Worm (Caenorhabditis elegans): ENCODE results near the gene F40G12.11.

The F40G12.11 gene

DNA sequence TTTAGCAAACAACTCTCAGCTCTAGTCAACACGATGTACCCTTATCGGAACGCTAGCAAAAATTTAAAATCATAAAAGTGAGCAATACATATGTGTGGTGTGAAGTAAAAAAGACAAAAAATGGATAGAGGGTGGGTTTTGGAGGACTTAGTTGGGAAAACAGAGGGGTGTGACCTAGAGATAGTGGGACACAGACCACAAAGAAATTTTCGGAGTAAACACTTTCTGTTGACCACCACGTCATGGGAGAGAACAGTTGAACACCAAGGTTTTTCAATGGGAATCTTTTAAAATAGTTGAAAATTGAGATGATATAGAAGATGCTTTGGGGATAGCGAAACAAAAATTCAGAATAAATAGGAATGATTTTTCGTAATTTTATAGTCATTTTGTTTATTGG is 31.2 kb downstream of the F40G12.11 start:
- TF ChIP-seq aptf-2 (GFP tag; conservative IDR thresholded peaks at IDR 0.05), result no peak
- TF ChIP-seq F57C9.4 (tag; optimal IDR thresholded peaks at IDR 0.05), result no peak
- TF ChIP-seq Y95B8A.8 (GFP tag; IDR thresholded peaks at IDR 0.05), result no peak
- no peak for TF ChIP-seq ceh-40 (GFP tag; IDR thresholded peaks at IDR 0.05)
- TF ChIP-seq B0035.1 (tag; optimal IDR thresholded peaks at IDR 0.05), result no peak
- no peak for TF ChIP-seq him-1 (tag; optimal IDR thresholded peaks at IDR 0.05)
- no peak for TF ChIP-seq nhr-80 (tag; optimal IDR thresholded peaks at IDR 0.05)
- TF ChIP-seq T07F8.4 (tag; optimal IDR thresholded peaks at IDR 0.05), result no peak
- TF ChIP-seq efl-1 (GFP tag; optimal IDR thresholded peaks at IDR 0.05), result no peak
- TF ChIP-seq fkh-3 (tag; optimal IDR thresholded peaks at IDR 0.05), result no peak
- no peak for TF ChIP-seq ceh-91 (GFP tag; IDR thresholded peaks at IDR 0.05)
- no peak for TF ChIP-seq aptf-3 (GFP tag; IDR thresholded peaks at IDR 0.05)
- no peak for TF ChIP-seq Y79H2A.3 (GFP tag; conservative IDR thresholded peaks at IDR 0.05)

DNA sequence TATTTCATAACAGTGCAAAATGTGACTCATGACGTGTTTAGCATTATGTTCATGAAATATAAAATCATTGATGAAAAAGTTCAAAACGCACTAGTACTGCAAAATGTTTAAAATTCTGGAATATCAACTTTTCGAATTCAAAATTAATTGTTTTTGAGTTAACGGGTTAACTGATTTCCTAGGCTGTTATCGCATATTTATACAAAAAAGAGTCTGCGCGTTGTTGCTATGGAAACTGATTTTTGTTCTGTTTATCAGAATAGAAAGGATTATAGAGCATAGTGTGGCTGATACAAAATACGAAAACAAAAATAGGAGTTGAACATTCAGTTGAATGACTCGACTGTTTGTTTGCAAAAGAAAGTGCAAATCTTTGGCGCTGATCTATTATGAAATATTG is 31.6 kb downstream of the F40G12.11 start:
- TF ChIP-seq cebp-1 (GFP tag; IDR thresholded peaks at IDR 0.05) (no peak), cebp-1 (tag; optimal IDR thresholded peaks at IDR 0.05) (peak; percentile 1), aptf-3 (GFP tag; IDR thresholded peaks at IDR 0.05) (no peak)

DNA sequence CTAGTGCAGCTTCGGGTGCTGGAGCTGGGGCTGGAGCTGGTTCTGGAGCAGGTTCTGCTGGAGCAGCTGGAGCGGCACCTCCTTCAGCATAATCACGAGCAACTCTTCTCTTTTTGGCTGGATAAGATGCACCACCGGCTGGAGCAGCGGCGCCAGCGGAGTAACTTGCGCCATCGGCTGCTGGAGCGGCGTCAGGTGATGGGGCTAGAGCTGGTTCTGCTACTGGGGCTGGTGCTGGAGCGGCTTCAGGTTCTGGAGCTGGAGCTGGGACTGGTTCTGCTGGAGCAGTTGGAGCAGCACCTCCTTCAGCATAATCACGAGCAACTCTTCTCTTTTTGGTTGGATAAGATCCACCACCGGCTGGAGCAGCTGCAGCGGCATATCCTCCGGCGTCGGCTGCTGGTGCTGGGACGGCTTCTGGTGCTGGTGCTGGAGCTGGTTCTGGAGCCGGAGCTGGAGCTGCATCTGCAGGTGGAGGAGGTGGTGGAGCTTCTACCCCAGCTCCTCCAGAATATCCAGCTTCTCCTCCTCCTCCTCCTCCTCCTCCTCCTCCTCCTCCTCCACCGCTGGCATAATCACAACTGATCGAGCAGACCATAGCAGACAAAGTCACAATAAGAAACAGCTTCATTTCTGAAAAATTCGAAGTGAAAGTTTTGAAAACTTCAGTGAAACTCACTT is 33.3 kb downstream of the F40G12.11 start, which contains the start of gene F47B8.13:
TSS of gene F47B8.13 (minus strand) at position 631 of the 681 bp plus-strand sequence.
- no peak for TF ChIP-seq aptf-3 (GFP tag; IDR thresholded peaks at IDR 0.05)
- TF ChIP-seq ama-1 (optimal IDR thresholded peaks at IDR 0.05), result no peak
- TF ChIP-seq ama-1 (GFP tag; optimal IDR thresholded peaks at IDR 0.05), result no peak
- peak; percentile 8 for TF ChIP-seq ceh-79 (tag; optimal IDR thresholded peaks at IDR 0.05)
- peak; percentile 4; the same call in 1 of the 2 replicates for TF ChIP-seq ztf-28 (GFP tag; IDR thresholded peaks at IDR 0.05)
- peak; percentile 95 for TF ChIP-seq egrh-3 (GFP tag; IDR thresholded peaks at IDR 0.05)
- no peak for TF ChIP-seq nhr-120 (GFP tag; IDR thresholded peaks at IDR 0.05)
- peak; percentile 95 for TF ChIP-seq zfh-2 (GFP tag; conservative IDR thresholded peaks at IDR 0.05)

DNA sequence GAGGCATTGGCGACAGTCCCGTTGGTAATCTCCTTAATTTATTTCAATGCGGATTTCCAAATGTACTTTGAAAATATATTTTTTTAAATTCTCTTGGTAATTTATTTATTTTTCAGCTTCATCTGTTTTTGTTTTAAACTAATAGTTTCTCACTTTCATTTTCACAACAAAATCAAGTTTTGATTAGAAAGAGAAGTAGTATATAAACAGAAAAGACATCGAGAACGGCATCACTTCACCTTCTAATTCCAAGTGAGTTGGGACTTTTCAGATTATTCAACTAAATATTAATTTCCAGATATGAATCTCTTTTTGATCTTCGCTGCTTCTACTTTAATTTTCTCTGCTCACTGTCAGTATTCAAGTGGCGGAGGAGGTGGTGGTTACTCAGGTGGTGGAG is 34.3 kb downstream of the F40G12.11 start, which contains the start of gene F47B8.14:
TSS of gene F47B8.14 (plus strand) at position 301 of the 400 bp plus-strand sequence.
- TF ChIP-seq lsy-27 (tag; optimal IDR thresholded peaks at IDR 0.05; ENCODE audit: borderline replicate concordance, insufficient read depth), result no peak
- no peak for TF ChIP-seq ceh-58 (GFP tag; IDR thresholded peaks at IDR 0.05)
- TF ChIP-seq F37B4.10 (GFP tag; IDR thresholded peaks at IDR 0.05), result no peak
- TF ChIP-seq ztf-18 (tag; optimal IDR thresholded peaks at IDR 0.05), result no peak
- no peak for TF ChIP-seq nfya-2 (GFP tag; IDR thresholded peaks at IDR 0.05)
- TF ChIP-seq ZK185.1 (tag; optimal IDR thresholded peaks at IDR 0.05; ENCODE audit: poor library complexity, severe bottlenecking), result no peak
- TF ChIP-seq attf-3 (GFP tag; conservative IDR thresholded peaks at IDR 0.05), result no peak
- TF ChIP-seq hlh-12 (tag; optimal IDR thresholded peaks at IDR 0.05), result no peak
- no peak for TF ChIP-seq ama-1 (optimal IDR thresholded peaks at IDR 0.05)
- no peak for TF ChIP-seq ama-1 (GFP tag; optimal IDR thresholded peaks at IDR 0.05)
- no peak for TF ChIP-seq Y53G8AR.9 (GFP tag; conservative IDR thresholded peaks at IDR 0.05)
- TF ChIP-seq aptf-2 (GFP tag; conservative IDR thresholded peaks at IDR 0.05), result no peak
- TF ChIP-seq F23B12.7 (tag; optimal IDR thresholded peaks at IDR 0.05; ENCODE audit: insufficient read depth), result no peak
- TF ChIP-seq die-1 (tag; optimal IDR thresholded peaks at IDR 0.05), result no peak
- TF ChIP-seq attf-6 (GFP tag; IDR thresholded peaks at IDR 0.05), result no peak
- no peak for TF ChIP-seq Y79H2A.3 (GFP tag; conservative IDR thresholded peaks at IDR 0.05)
- no peak for TF ChIP-seq F10E7.11 (tag; optimal IDR thresholded peaks at IDR 0.05)
- no peak for TF ChIP-seq T26A5.8 (tag; optimal IDR thresholded peaks at IDR 0.05)
- TF ChIP-seq hmg-20 (GFP tag; IDR thresholded peaks at IDR 0.05), result no peak
- no peak for TF ChIP-seq unc-130 (GFP tag; optimal IDR thresholded peaks at IDR 0.05)
- no peak for TF ChIP-seq F49E8.2 (tag; optimal IDR thresholded peaks at IDR 0.05; ENCODE audit: insufficient read depth)
